Worm (Caenorhabditis elegans): ENCODE data around the gene emc-5.

emc-5 gene

DNA sequence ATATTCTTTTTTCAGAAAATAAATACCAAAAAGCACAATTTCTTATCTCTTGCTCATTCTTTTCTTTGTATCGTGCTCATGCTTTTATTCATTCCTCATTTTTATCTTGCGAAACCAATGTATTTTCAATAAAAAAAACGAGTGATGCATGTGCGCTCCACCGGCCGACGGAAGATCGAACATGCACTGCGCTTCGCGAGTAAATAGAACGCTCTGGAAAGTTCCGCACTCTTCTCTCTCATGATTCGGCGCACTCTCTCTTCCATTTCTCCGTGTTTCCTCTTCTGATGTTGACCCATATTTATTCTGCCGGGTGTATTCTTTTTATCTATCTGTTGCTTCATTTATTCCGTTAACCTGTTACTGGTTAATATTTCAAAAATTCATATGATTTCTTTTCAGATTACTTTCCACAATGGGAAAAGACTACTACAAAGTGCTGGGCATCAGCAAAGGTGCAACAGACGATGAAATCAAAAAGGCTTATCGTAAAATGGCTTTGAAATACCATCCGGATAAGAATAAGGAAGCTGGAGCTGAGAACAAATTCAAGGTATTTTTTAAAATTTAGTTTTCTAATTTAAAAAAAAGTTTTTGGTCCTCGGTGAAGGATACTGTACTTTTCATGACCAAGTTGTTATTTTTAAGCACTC lies 48.8 kb downstream of the emc-5 start, which contains the start of gene dnj-13 (continued):
- peak in 1 of 2 experiments; percentile 84 for TF ChIP-seq unc-62 (GFP tag; optimal IDR thresholded peaks at IDR 0.05 in 1 of 2)
- no peak for TF ChIP-seq unc-62 (tag; optimal IDR thresholded peaks at IDR 0.05)
- TF ChIP-seq pha-4 (GFP tag; IDR thresholded peaks at IDR 0.05), result peak; percentile 98
- TF ChIP-seq pha-4 (tag; optimal IDR thresholded peaks at IDR 0.05), result peak; percentile 89
- TF ChIP-seq ztf-11 (tag; optimal IDR thresholded peaks at IDR 0.05), result peak; percentile 13
- peak; percentile 88 to 94 for TF ChIP-seq lsy-2 (tag; optimal IDR thresholded peaks at IDR 0.05)
- peak; percentile 55; the same call in 1 of the 2 replicates for TF ChIP-seq mxl-2 (GFP tag; conservative IDR thresholded peaks at IDR 0.05)
- TF ChIP-seq ceh-20 (GFP tag; IDR thresholded peaks at IDR 0.05), result peak; percentile 96
- no peak for TF ChIP-seq F26F4.8 (GFP tag; conservative IDR thresholded peaks at IDR 0.05)
- peak; percentile 28 for TF ChIP-seq ceh-32 (tag; optimal IDR thresholded peaks at IDR 0.05; ENCODE audit: poor library complexity)
- TF ChIP-seq Y75B8A.6 (GFP tag; IDR thresholded peaks at IDR 0.05), result peak; percentile 90; the same call in 1 of the 2 replicates
- TF ChIP-seq ZK546.5 (tag; optimal IDR thresholded peaks at IDR 0.05), result no peak
- peak; percentile 94 for TF ChIP-seq madf-9 (GFP tag; conservative IDR thresholded peaks at IDR 0.05)
- no peak for TF ChIP-seq snpc-4 (tag; optimal IDR thresholded peaks at IDR 0.05)
- peak; percentile 90 for TF ChIP-seq nhr-77 (tag; optimal IDR thresholded peaks at IDR 0.05)

DNA sequence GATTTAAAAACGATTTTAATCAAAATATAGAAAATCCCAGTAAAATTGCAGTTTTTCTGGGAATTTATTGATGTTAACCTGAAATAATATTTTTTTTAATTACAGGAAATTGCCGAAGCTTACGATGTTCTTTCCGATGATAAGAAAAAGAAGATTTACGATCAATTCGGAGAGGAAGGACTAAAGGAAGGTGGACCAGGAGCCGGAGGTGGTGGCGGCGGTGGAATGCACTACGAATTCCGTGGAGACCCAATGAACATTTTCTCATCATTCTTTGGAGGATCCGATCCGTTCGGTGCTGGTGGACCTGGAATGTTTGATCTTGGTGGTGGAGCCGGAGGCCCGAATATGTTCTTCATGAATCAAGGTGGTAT lies 49.4 kb downstream of the emc-5 start:
- TF ChIP-seq lin-39 (tag; optimal IDR thresholded peaks at IDR 0.05) (no peak), aha-1 (tag) (peak; percentile 93), set-16 (GFP tag; IDR thresholded peaks at IDR 0.05) (peak; percentile 41), nhr-28 (tag; optimal IDR thresholded peaks at IDR 0.05) (no peak), mes-2 (tag; optimal IDR thresholded peaks at IDR 0.05; ENCODE audit: poor library complexity, severe bottlenecking) (no peak), unc-130 (GFP tag; optimal IDR thresholded peaks at IDR 0.05) (no peak), lim-7 (GFP tag; IDR thresholded peaks at IDR 0.05) (0 out of 2 replicates have a peak, but pooled peaks have one; percentile 21), T26A8.4 (GFP tag; IDR thresholded peaks at IDR 0.05) (no peak), ZK546.5 (tag; optimal IDR thresholded peaks at IDR 0.05) (no peak), daf-12 (tag; optimal IDR thresholded peaks at IDR 0.05) (no peak), pha-4 (GFP tag; IDR thresholded peaks at IDR 0.05) (no peak), pha-4 (tag; optimal IDR thresholded peaks at IDR 0.05) (no peak), ama-1 (optimal IDR thresholded peaks at IDR 0.05) (no peak), Y48G9A.11 (GFP tag; IDR thresholded peaks at IDR 0.05) (no peak), jun-1 (tag; optimal IDR thresholded peaks at IDR 0.05) (no peak), egl-43 (GFP tag; IDR thresholded peaks at IDR 0.05) (no peak), ceh-62 (tag; optimal IDR thresholded peaks at IDR 0.05) (no peak), dmd-6 (GFP tag; IDR thresholded peaks at IDR 0.05) (peak; percentile 15; the same call in 1 of the 2 replicates), T20F7.1 (GFP tag; optimal IDR thresholded peaks at IDR 0.05) (no peak), hlh-11 (tag; optimal IDR thresholded peaks at IDR 0.05) (no peak), nhr-11 (tag; optimal IDR thresholded peaks at IDR 0.05) (no peak)

DNA sequence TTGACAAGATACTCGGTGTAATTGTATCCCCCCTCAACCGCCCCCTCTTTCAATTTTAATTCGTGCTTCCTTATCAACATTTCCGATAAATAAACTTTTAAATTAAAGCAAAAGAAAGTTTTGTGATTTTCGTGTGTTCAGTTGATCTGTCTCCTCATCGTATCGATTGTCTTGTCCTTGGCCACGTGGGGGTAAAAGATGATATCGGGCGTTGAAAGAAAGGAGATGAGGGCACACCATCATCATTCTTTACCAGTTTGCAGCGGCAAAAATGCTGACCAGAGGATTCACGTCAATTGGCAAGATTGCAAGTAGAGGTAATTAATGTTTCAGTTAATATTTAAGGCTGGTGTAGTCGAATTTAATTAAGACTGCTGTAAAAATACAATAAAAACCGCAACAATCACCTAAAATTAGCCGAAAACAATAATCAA lies 50.7 kb downstream of the emc-5 start, which contains the start of gene F54D5.7:
TSS of gene F54D5.7 (plus strand) at position 264 of the 434 bp plus-strand sequence.
- TF ChIP-seq pha-4 (GFP tag; IDR thresholded peaks at IDR 0.05), result peak; percentile 66; the same call in 1 of the 2 replicates
- no peak for TF ChIP-seq pha-4 (tag; optimal IDR thresholded peaks at IDR 0.05)
- no peak for TF ChIP-seq ceh-32 (tag; optimal IDR thresholded peaks at IDR 0.05; ENCODE audit: poor library complexity)
- no peak for TF ChIP-seq fkh-10 (GFP tag; optimal IDR thresholded peaks at IDR 0.05)
- TF ChIP-seq mxl-2 (GFP tag; conservative IDR thresholded peaks at IDR 0.05), result peak; percentile 65; the same call in 1 of the 2 replicates
- TF ChIP-seq snpc-4 (tag; optimal IDR thresholded peaks at IDR 0.05), result no peak
- peak; percentile 56 for TF ChIP-seq F49E8.2 (tag; optimal IDR thresholded peaks at IDR 0.05; ENCODE audit: borderline replicate concordance)
- TF ChIP-seq T26A8.4 (GFP tag; IDR thresholded peaks at IDR 0.05), result peak; percentile 82
- peak; percentile 97 for TF ChIP-seq aha-1 (tag)
- TF ChIP-seq nhr-48 (tag; optimal IDR thresholded peaks at IDR 0.05), result peak; percentile 3
- no peak for TF ChIP-seq F37D6.2 (tag; optimal IDR thresholded peaks at IDR 0.05)
- TF ChIP-seq mdl-1 (tag; optimal IDR thresholded peaks at IDR 0.05), result peak; percentile 65 to 72
- TF ChIP-seq spr-3 (GFP tag; optimal IDR thresholded peaks at IDR 0.05), result peak; percentile 56
- peak; percentile 47 for TF ChIP-seq ztf-7 (tag; optimal IDR thresholded peaks at IDR 0.05)
- TF ChIP-seq ZK337.2 (GFP tag; IDR thresholded peaks at IDR 0.05), result no peak
- no peak for TF ChIP-seq daf-12 (tag; optimal IDR thresholded peaks at IDR 0.05)
- no peak for TF ChIP-seq nhr-111 (GFP tag; optimal IDR thresholded peaks at IDR 0.05)
- TF ChIP-seq madf-5 (GFP tag; IDR thresholded peaks at IDR 0.05), result 0 out of 4 replicates have a peak, but pooled peaks of 1 of the 2 experiments have one; percentile 7
- peak in 1 of 2 experiments; percentile 9 for TF ChIP-seq unc-62 (GFP tag; optimal IDR thresholded peaks at IDR 0.05 in 1 of 2)
- TF ChIP-seq unc-62 (tag; optimal IDR thresholded peaks at IDR 0.05), result no peak
- no peak for TF ChIP-seq duxl-1 (tag; optimal IDR thresholded peaks at IDR 0.05; ENCODE audit: poor library complexity)
- peak; percentile 44; the same call in 1 of the 2 replicates for TF ChIP-seq Y48G9A.11 (GFP tag; IDR thresholded peaks at IDR 0.05)
- TF ChIP-seq saeg-2 (GFP tag; IDR thresholded peaks at IDR 0.05), result no peak
- TF ChIP-seq pqm-1 (tag; optimal IDR thresholded peaks at IDR 0.05), result peak; percentile 2
- TF ChIP-seq set-16 (GFP tag; IDR thresholded peaks at IDR 0.05), result no peak
